Worm (Caenorhabditis elegans): ENCODE measurements around the gene C44C1.6.

Gene C44C1.6

DNA sequence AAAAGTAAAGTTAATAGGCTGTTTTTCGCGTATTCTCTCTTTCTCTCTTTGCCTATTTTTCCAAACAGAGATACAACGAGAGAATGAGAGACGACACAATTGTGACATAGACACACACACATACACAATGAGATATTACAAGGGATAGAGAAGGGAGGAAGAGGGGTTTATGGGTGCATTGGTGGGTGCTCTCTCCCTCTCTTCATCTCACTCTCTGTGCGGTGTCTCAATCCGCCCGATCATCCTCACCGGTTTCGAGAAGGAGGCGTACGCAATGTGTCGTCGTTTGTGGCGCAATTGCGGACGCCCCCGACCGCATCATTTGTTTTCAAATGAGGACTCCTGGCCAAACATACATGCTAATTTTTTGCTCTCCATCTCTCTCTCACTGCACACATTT lies 20.6 kb downstream of the C44C1.6 start (continued):
- TF ChIP-seq isw-1 (GFP tag; IDR thresholded peaks at IDR 0.05): peak; percentile 75
- TF ChIP-seq nhr-28 (tag; optimal IDR thresholded peaks at IDR 0.05): no peak
- TF ChIP-seq lin-15B (tag; optimal IDR thresholded peaks at IDR 0.05): peak; percentile 14
- TF ChIP-seq C04F5.9 (tag; optimal IDR thresholded peaks at IDR 0.05): no peak
- TF ChIP-seq hlh-4 (tag; optimal IDR thresholded peaks at IDR 0.05): no peak
- TF ChIP-seq zip-4 (GFP tag; optimal IDR thresholded peaks at IDR 0.05): peak; percentile 61
- TF ChIP-seq skn-1 (tag; optimal IDR thresholded peaks at IDR 0.05): peak; percentile 93
- peak; percentile 89 for TF ChIP-seq xbp-1 (tag; optimal IDR thresholded peaks at IDR 0.05)
- peak; percentile 86 for TF ChIP-seq ceh-8 (GFP tag; optimal IDR thresholded peaks at IDR 0.05)
- no peak for TF ChIP-seq ama-1 (optimal IDR thresholded peaks at IDR 0.05)
- no peak for TF ChIP-seq nhr-84 (tag; optimal IDR thresholded peaks at IDR 0.05)
- peak; percentile 96 for TF ChIP-seq nhr-85 (tag)
- peak; percentile 95 for TF ChIP-seq nhr-47 (tag; optimal IDR thresholded peaks at IDR 0.05)
- TF ChIP-seq elt-2 (tag; optimal IDR thresholded peaks at IDR 0.05): peak; percentile 25
- TF ChIP-seq ces-1 (GFP tag; optimal IDR thresholded peaks at IDR 0.05): peak; percentile 54
- TF ChIP-seq ceh-63 (GFP tag; optimal IDR thresholded peaks at IDR 0.05): peak; percentile 26
- TF ChIP-seq unc-30 (tag; optimal IDR thresholded peaks at IDR 0.05): peak; percentile 69
- TF ChIP-seq unc-98 (GFP tag; IDR thresholded peaks at IDR 0.05): no peak
- TF ChIP-seq Y116A8C.19 (tag; optimal IDR thresholded peaks at IDR 0.05; ENCODE audit: borderline replicate concordance): no peak
- TF ChIP-seq irx-1 (tag; optimal IDR thresholded peaks at IDR 0.05): peak; percentile 87
- TF ChIP-seq egl-13 (tag; optimal IDR thresholded peaks at IDR 0.05): peak; percentile 85
- TF ChIP-seq ceh-90 (tag; optimal IDR thresholded peaks at IDR 0.05): no peak
- peak; percentile 86 for TF ChIP-seq nhr-19 (GFP tag; conservative IDR thresholded peaks at IDR 0.05)
- TF ChIP-seq jun-1 (tag; optimal IDR thresholded peaks at IDR 0.05): peak; percentile 83
- peak; percentile 61 to 72 (median 62) for TF ChIP-seq dpl-1 (GFP tag; optimal IDR thresholded peaks at IDR 0.05)
- peak; percentile 95 for TF ChIP-seq nhr-71 (tag; optimal IDR thresholded peaks at IDR 0.05)
- no peak for TF ChIP-seq mef-2 (tag; optimal IDR thresholded peaks at IDR 0.05)
- TF ChIP-seq tlp-1 (tag; optimal IDR thresholded peaks at IDR 0.05): no peak
- peak; percentile 1 for TF ChIP-seq aly-2 (tag; optimal IDR thresholded peaks at IDR 0.05)
- peak; percentile 80 to 92 for TF ChIP-seq lsy-2 (tag; optimal IDR thresholded peaks at IDR 0.05)
- TF ChIP-seq nhr-90 (tag; optimal IDR thresholded peaks at IDR 0.05; ENCODE audit: poor library complexity): peak; percentile 85
- TF ChIP-seq unc-86 (tag; optimal IDR thresholded peaks at IDR 0.05): peak; percentile 94
- peak; percentile 86 for TF ChIP-seq nhr-77 (tag; optimal IDR thresholded peaks at IDR 0.05)
- peak; percentile 95 for TF ChIP-seq fkh-8 (tag; optimal IDR thresholded peaks at IDR 0.05)
- TF ChIP-seq egl-27 (tag; optimal IDR thresholded peaks at IDR 0.05): peak; percentile 75 to 76
- TF ChIP-seq sup-37 (GFP tag; optimal IDR thresholded peaks at IDR 0.05): peak; percentile 28
- peak; percentile 77 for TF ChIP-seq unc-130 (tag; optimal IDR thresholded peaks at IDR 0.05)
- TF ChIP-seq pag-3 (tag; optimal IDR thresholded peaks at IDR 0.05; ENCODE audit: borderline replicate concordance, insufficient read depth): no peak
- TF ChIP-seq pqm-1 (tag; optimal IDR thresholded peaks at IDR 0.05): no peak
- no peak for TF ChIP-seq sptf-1 (tag; optimal IDR thresholded peaks at IDR 0.05)
- TF ChIP-seq hpl-2 (GFP tag; optimal IDR thresholded peaks at IDR 0.05): no peak
- peak; percentile 95 for TF ChIP-seq swsn-7 (tag; optimal IDR thresholded peaks at IDR 0.05)
- TF ChIP-seq grh-1 (GFP tag; IDR thresholded peaks at IDR 0.05): peak; percentile 68
- TF ChIP-seq F16B12.6 (tag; optimal IDR thresholded peaks at IDR 0.05): peak; percentile 97
- peak; percentile 67 for TF ChIP-seq snpc-4 (tag; optimal IDR thresholded peaks at IDR 0.05)
- TF ChIP-seq snu-23 (GFP tag; optimal IDR thresholded peaks at IDR 0.05): peak; percentile 97
- peak; percentile 43; the same call in 1 of the 2 replicates for TF ChIP-seq ceh-88 (GFP tag; IDR thresholded peaks at IDR 0.05)
- TF ChIP-seq fos-1 (tag; optimal IDR thresholded peaks at IDR 0.05): peak; percentile 85
- TF ChIP-seq pax-3 (tag; optimal IDR thresholded peaks at IDR 0.05): peak; percentile 64
- peak; percentile 92 for TF ChIP-seq fkh-10 (GFP tag; optimal IDR thresholded peaks at IDR 0.05)
- no peak for TF ChIP-seq hlh-17 (GFP tag; optimal IDR thresholded peaks at IDR 0.05; ENCODE audit: borderline replicate concordance)
- TF ChIP-seq efl-1 (optimal IDR thresholded peaks at IDR 0.05): peak; percentile 72 to 79
- TF ChIP-seq efl-1 (GFP tag; optimal IDR thresholded peaks at IDR 0.05 in 1 of 2): peak; percentile 57 to 94
- TF ChIP-seq unc-62 (GFP tag; optimal IDR thresholded peaks at IDR 0.05): no peak
